Fruit fly (Drosophila melanogaster) whole organism, wandering third instar larva: ENCODE measurements around the gene Spc105R.

Source experiments
- Abd-B ChIP-seq: fragments of >200 bp; optimal IDR thresholded peaks from 2 replicates; lab custom pipeline; 2017; ENCODE audit warnings: missing biosample characterization, missing genetic modification characterization
- CG32264 ChIP-seq: fragments of 200-800 bp; sonication (Bioruptor generic); optimal IDR thresholded peaks from 2 replicates; lab custom pipeline; 2016; ENCODE audit warnings: missing biosample characterization, missing genetic modification characterization
- CG9705 ChIP-seq: fragments of 200-800 bp; sonication (Bioruptor generic); optimal IDR thresholded peaks from 2 replicates; lab custom pipeline; 2018; ENCODE audit warnings: missing biosample characterization, mild to moderate bottlenecking, missing genetic modification characterization
- CrebA ChIP-seq: fragments of 200-800 bp; sonication (Bioruptor generic); optimal IDR thresholded peaks from 2 replicates; lab custom pipeline; 2016; ENCODE audit warnings: missing biosample characterization, mild to moderate bottlenecking, missing genetic modification characterization, borderline replicate concordance
- Dfd ChIP-seq: fragments of >200 bp; optimal IDR thresholded peaks from 2 replicates; lab custom pipeline; 2017; ENCODE audit warnings: missing biosample characterization, missing genetic modification characterization
- Dif ChIP-seq: fragments of 200-275, 200-300 bp; sonication (Bioruptor generic); optimal IDR thresholded peaks from 2 replicates; lab custom pipeline; 2018; ENCODE audit warnings: missing biosample characterization, missing genetic modification characterization; ENCODE audit not compliant: partially characterized antibody
- GATAd ChIP-seq: sonication (Bioruptor generic); optimal IDR thresholded peaks from 2 replicates; lab custom pipeline; 2016; ENCODE audit warnings: missing biosample characterization, missing genetic modification characterization
- Hnf4 ChIP-seq: fragments of 200-800 bp; sonication (Bioruptor generic); optimal IDR thresholded peaks from 2 replicates; lab custom pipeline; 2016; ENCODE audit warnings: missing biosample characterization, mild to moderate bottlenecking, missing genetic modification characterization
- Hr78 ChIP-seq: fragments of >200 bp; optimal IDR thresholded peaks from 2 replicates; lab custom pipeline; 2017; ENCODE audit warnings: missing biosample characterization, missing genetic modification characterization
- Hr83 ChIP-seq: fragments of 200-300 bp; sonication (Bioruptor generic); optimal IDR thresholded peaks from 2 replicates; lab custom pipeline; 2016; ENCODE audit warnings: missing biosample characterization, mild to moderate bottlenecking, missing genetic modification characterization, moderate library complexity; ENCODE audit not compliant: poor library complexity, severe bottlenecking
- Mio ChIP-seq: sonication (Bioruptor generic); optimal IDR thresholded peaks from 2 replicates; lab custom pipeline; 2016; ENCODE audit warnings: missing biosample characterization, missing genetic modification characterization
- Myc ChIP-seq: fragments of >200 bp; optimal IDR thresholded peaks from 2 replicates; lab custom pipeline; 2017
- N ChIP-seq: fragments of >200 bp; optimal IDR thresholded peaks from 2 replicates; lab custom pipeline; 2018; ENCODE audit warnings: missing biosample characterization, missing external identifiers, missing genetic modification characterization
- OdsH ChIP-seq: fragments of 200-800 bp; sonication (Bioruptor generic); optimal IDR thresholded peaks from 2 replicates; lab custom pipeline; 2016; ENCODE audit warnings: missing biosample characterization, mild to moderate bottlenecking, missing genetic modification characterization
- Sp1 ChIP-seq: fragments of 200-800 bp; sonication (Bioruptor generic); optimal IDR thresholded peaks from 3 replicates; lab custom pipeline; 2019; ENCODE audit warnings: missing biosample characterization, mild to moderate bottlenecking, missing genetic modification characterization, moderate library complexity
- Vsx2 ChIP-seq: fragments of 200-300, 225-300 bp; sonication (Bioruptor generic); optimal IDR thresholded peaks from 2 replicates; lab custom pipeline; 2018; ENCODE audit warnings: missing biosample characterization, missing genetic modification characterization; ENCODE audit not compliant: partially characterized antibody
- br ChIP-seq: fragments of 200-800 bp; sonication (Bioruptor generic); optimal IDR thresholded peaks from 2 replicates; lab custom pipeline; 2016; ENCODE audit warnings: missing biosample characterization, missing genetic modification characterization
- brk ChIP-seq: fragments of 200-800 bp; sonication (Bioruptor generic); optimal IDR thresholded peaks from 2 replicates; lab custom pipeline; 2016; ENCODE audit warnings: missing biosample characterization, mild to moderate bottlenecking, missing genetic modification characterization
- dl ChIP-seq, 2 experiments: fragments of 175-275, 200-275 bp in 1 of 2; fragments of 200-275 bp in 1 of 2; sonication (Bioruptor generic); optimal IDR thresholded peaks; lab custom pipeline; 2018; ENCODE audit warnings: mild to moderate bottlenecking in 2 of 2, missing biosample characterization in 2 of 2, missing genetic modification characterization in 2 of 2, moderate library complexity in 2 of 2; ENCODE audit not compliant: partially characterized antibody in 2 of 2, insufficient read depth in 1 of 2
- dmrt93B ChIP-seq: fragments of 200-800 bp; sonication (Bioruptor generic); optimal IDR thresholded peaks from 2 replicates; lab custom pipeline; 2018; ENCODE audit warnings: missing biosample characterization, mild to moderate bottlenecking, missing genetic modification characterization
- dsf ChIP-seq: sonication (Bioruptor generic); optimal IDR thresholded peaks from 2 replicates; lab custom pipeline; 2016; ENCODE audit warnings: missing biosample characterization, missing genetic modification characterization, borderline replicate concordance
- ey ChIP-seq: fragments of 200-800 bp; sonication (Bioruptor generic); optimal IDR thresholded peaks from 2 replicates; lab custom pipeline; 2016; ENCODE audit warnings: missing biosample characterization, missing genetic modification characterization
- h ChIP-seq: fragments of 200-800 bp; sonication (Bioruptor generic); optimal IDR thresholded peaks from 3 replicates; lab custom pipeline; 2016; ENCODE audit warnings: missing biosample characterization, mild to moderate bottlenecking, missing genetic modification characterization
- jim ChIP-seq: fragments of 175-275, 200-325 bp; sonication (Bioruptor generic); optimal IDR thresholded peaks from 2 replicates; lab custom pipeline; 2016; ENCODE audit warnings: missing biosample characterization, mild to moderate bottlenecking, missing genetic modification characterization
- lola ChIP-seq: fragments of >200 bp; optimal IDR thresholded peaks from 2 replicates; lab custom pipeline; 2017; ENCODE audit warnings: missing biosample characterization, missing genetic modification characterization
- pan ChIP-seq: fragments of >200 bp; optimal IDR thresholded peaks from 2 replicates; lab custom pipeline; 2017
- psq ChIP-seq: fragments of 200-800 bp; sonication (Bioruptor generic); optimal IDR thresholded peaks from 3 replicates; lab custom pipeline; 2017; ENCODE audit warnings: missing biosample characterization, mild to moderate bottlenecking, missing genetic modification characterization, moderate library complexity
- rgr ChIP-seq: fragments of 200-800 bp; sonication (Bioruptor generic); optimal IDR thresholded peaks from 3 replicates; lab custom pipeline; 2016; ENCODE audit warnings: missing biosample characterization, mild to moderate bottlenecking, missing genetic modification characterization
- sage ChIP-seq: fragments of 200-800 bp; sonication (Bioruptor generic); optimal IDR thresholded peaks from 2 replicates; lab custom pipeline; 2016; ENCODE audit warnings: missing biosample characterization, mild to moderate bottlenecking, missing genetic modification characterization
- tai ChIP-seq: sonication (Bioruptor generic); optimal IDR thresholded peaks from 2 replicates; lab custom pipeline; 2016; ENCODE audit warnings: missing biosample characterization, missing genetic modification characterization
- woc ChIP-seq: sonication (Bioruptor generic); optimal IDR thresholded peaks from 2 replicates; lab custom pipeline; 2016; ENCODE audit warnings: missing biosample characterization, mild to moderate bottlenecking, missing genetic modification characterization

Gene Spc105R

dm6 chr3L:20809088-20809999 is 9.1 kb downstream of the Spc105R start, which contains the start of the genes CG3634 and HIPP1:
TSS of gene CG3634 (minus strand) at chr3L:20809272.
TSS of gene HIPP1 (plus strand) at chr3L:20809669.
- TF ChIP-seq tai (GFP tag; lab: Kevin White, UChicago): no peak
- no peak for TF ChIP-seq pan
- TF ChIP-seq Myc (lab: Kevin White, UChicago): peak; percentile 34

dm6 chr3L:20815666-20816375 is 15.6 kb downstream of the Spc105R start, which contains the start of the genes CG3618 and Pka-R1:
TSS of gene CG3618 (minus strand) at chr3L:20816075.
TSS of gene Pka-R1 (plus strand) at chr3L:20816118.
- TF ChIP-seq Sp1 (GFP tag; lab: Kevin White, UChicago) (no peak), Hr83 (peak; percentile 14), Hr78 (no peak), OdsH (GFP tag; lab: Kevin White, UChicago) (no peak), psq (GFP tag; lab: Kevin White, UChicago) (peak; percentile 29), lola (GFP tag; lab: Kevin White, UChicago) (no peak), CrebA (GFP tag; lab: Kevin White, UChicago) (no peak), rgr (GFP tag; lab: Kevin White, UChicago) (peak; percentile 51)

dm6 chr3L:20817927-20818326 is 17.7 kb downstream of the Spc105R start, which contains the start of gene Mst77F:
TSS of gene Mst77F (minus strand) at chr3L:20818027.
- no peak for TF ChIP-seq jim (GFP tag; lab: Kevin White, UChicago)
- TF ChIP-seq N (GFP tag; lab: Kevin White, UChicago): no peak
- TF ChIP-seq Hr78: no peak
- TF ChIP-seq woc (GFP tag; lab: Kevin White, UChicago): no peak
- TF ChIP-seq CG32264 (GFP tag; lab: Kevin White, UChicago): no peak

dm6 chr3L:20823206-20823803 is 23.1 kb downstream of the Spc105R start:
- peak; percentile 71 for TF ChIP-seq sage
- peak in 1 of 2 experiments; percentile 39 for TF ChIP-seq dl (GFP tag; optimal IDR thresholded peaks at IDR 0.05; lab: Kevin White, UChicago; ENCODE audit: insufficient read depth in 1 of 2, partially characterized antibody in 2 of 2)
- no peak for TF ChIP-seq Hr78
- no peak for TF ChIP-seq N (GFP tag; lab: Kevin White, UChicago)
- TF ChIP-seq lola (GFP tag; lab: Kevin White, UChicago): peak; percentile 88
- no peak for TF ChIP-seq Myc (lab: Kevin White, UChicago)
- peak; percentile 98 for TF ChIP-seq Dfd (GFP tag; lab: Kevin White, UChicago)
- TF ChIP-seq CrebA (GFP tag; lab: Kevin White, UChicago): no peak

- TF ChIP-seq Vsx2 (GFP tag; lab: Kevin White, UChicago) (no peak), Hr83 (no peak), dl (GFP tag; optimal IDR thresholded peaks at IDR 0.05; lab: Kevin White, UChicago; ENCODE audit: insufficient read depth in 1 of 2, partially characterized antibody in 2 of 2) (peak in 1 of 2 experiments; percentile 13), tai (GFP tag; lab: Kevin White, UChicago) (no peak), br (peak; percentile 32), rgr (GFP tag; lab: Kevin White, UChicago) (peak; percentile 62), CrebA (GFP tag; lab: Kevin White, UChicago) (no peak), CG9705 (no peak), ey (GFP tag; lab: Kevin White, UChicago) (peak; percentile 38), CG32264 (GFP tag; lab: Kevin White, UChicago) (no peak), Hnf4 (GFP tag; lab: Kevin White, UChicago) (no peak), N (GFP tag; lab: Kevin White, UChicago) (no peak), lola (GFP tag; lab: Kevin White, UChicago) (no peak), Dif (GFP tag; lab: Kevin White, UChicago) (no peak), woc (GFP tag; lab: Kevin White, UChicago) (no peak), dmrt93B (GFP tag; lab: Kevin White, UChicago) (peak; percentile 40), GATAd (GFP tag; lab: Kevin White, UChicago) (no peak), pan (no peak), Sp1 (GFP tag; lab: Kevin White, UChicago) (no peak), Mio (no peak), h (GFP tag; lab: Kevin White, UChicago) (peak; percentile 66), brk (no peak), jim (GFP tag; lab: Kevin White, UChicago) (no peak), Abd-B (no peak), Dfd (GFP tag; lab: Kevin White, UChicago) (no peak), dsf (no peak)
These were observed 27.0 kb downstream of the Spc105R start for dm6 chr3L:20826950-20827910.
